Fruit fly (Drosophila melanogaster): Measurements from ENCODE around the gene Acsf3.

The Acsf3 gene

dm6 chrX:7307478-7308200 is 21.2 kb upstream of the Acsf3 start, which contains the start of gene brk (continued):
- TF ChIP-seq CG7271 (tag; optimal IDR thresholded peaks at IDR 0.05), result peak; percentile 39
- no peak for TF ChIP-seq pum (GFP tag; optimal IDR thresholded peaks at IDR 0.05)
- no peak for TF ChIP-seq tgo (GFP tag; IDR thresholded peaks at IDR 0.05)
- no peak for TF ChIP-seq E2f1 (GFP tag; IDR thresholded peaks at IDR 0.05)
- no peak for TF ChIP-seq Bteb2 (GFP tag; optimal IDR thresholded peaks at IDR 0.05)
- peak; percentile 80 for TF ChIP-seq CG10321 (GFP tag; IDR thresholded peaks at IDR 0.05)
- TF ChIP-seq Oaz (GFP tag; IDR thresholded peaks at IDR 0.05), result no peak
- TF ChIP-seq CG8281 (tag; optimal IDR thresholded peaks at IDR 0.05), result no peak
- peak; percentile 96 for TF ChIP-seq CG6175 (GFP tag; IDR thresholded peaks at IDR 0.05)
- peak; percentile 84 for TF ChIP-seq Jarid2 (GFP tag; optimal IDR thresholded peaks at IDR 0.05)
- TF ChIP-seq CG3847 (GFP tag; IDR thresholded peaks at IDR 0.05), result no peak
- TF ChIP-seq CG4730 (GFP tag; IDR thresholded peaks at IDR 0.05), result no peak
- TF ChIP-seq Side (GFP tag; optimal IDR thresholded peaks at IDR 0.05), result peak; percentile 47
- TF ChIP-seq lov (optimal IDR thresholded peaks at IDR 0.05), result no peak
- TF ChIP-seq lov (GFP tag; IDR thresholded peaks at IDR 0.05), result peak; percentile 44; the same call in 1 of the 3 replicates
- peak; percentile 98 for TF ChIP-seq sr (GFP tag; IDR thresholded peaks at IDR 0.05)
- TF ChIP-seq tna (GFP tag; IDR thresholded peaks at IDR 0.05; ENCODE audit: partially characterized antibody), result no peak
- no peak for TF ChIP-seq CG10565 (GFP tag; optimal IDR thresholded peaks at IDR 0.05)
- TF ChIP-seq CG13424 (tag; optimal IDR thresholded peaks at IDR 0.05), result no peak
- no peak for TF ChIP-seq dmrt99B (tag; optimal IDR thresholded peaks at IDR 0.05)
- TF ChIP-seq lbe (GFP tag; optimal IDR thresholded peaks at IDR 0.05), result peak; percentile 2
- TF ChIP-seq Hsf (GFP tag; optimal IDR thresholded peaks at IDR 0.05), result no peak
- TF ChIP-seq cg (GFP tag; optimal IDR thresholded peaks at IDR 0.05), result peak; percentile 99
- no peak for TF ChIP-seq CG17802 (tag; optimal IDR thresholded peaks at IDR 0.05)
- TF ChIP-seq ftz-f1 (GFP tag; optimal IDR thresholded peaks at IDR 0.05), result peak; percentile 37
- 0 out of 2 replicates have a peak, but pooled peaks have one; percentile 18 for TF ChIP-seq CG1024 (GFP tag; IDR thresholded peaks at IDR 0.05)
- peak; percentile 27 for TF ChIP-seq CG10543 (GFP tag; optimal IDR thresholded peaks at IDR 0.05)
- TF ChIP-seq CG8478 (optimal IDR thresholded peaks at IDR 0.05), result peak; percentile 98
- peak; percentile 91 for TF ChIP-seq sens (GFP tag)
- peak; percentile 44; the same call in 1 of the 3 replicates for TF ChIP-seq ci (GFP tag; IDR thresholded peaks at IDR 0.05)
- TF ChIP-seq pho (GFP tag; optimal IDR thresholded peaks at IDR 0.05), result no peak
- no peak for TF ChIP-seq Bdp1 (GFP tag; optimal IDR thresholded peaks at IDR 0.05)
- TF ChIP-seq chn (GFP tag; optimal IDR thresholded peaks at IDR 0.05), result peak; percentile 73
- peak; percentile 86 for TF ChIP-seq D (optimal IDR thresholded peaks at IDR 0.05)
- TF ChIP-seq D (GFP tag; optimal IDR thresholded peaks at IDR 0.05), result no peak
- TF ChIP-seq vfl (GFP tag; optimal IDR thresholded peaks at IDR 0.05), result no peak
- TF ChIP-seq bbx (GFP tag; IDR thresholded peaks at IDR 0.05; ENCODE audit: partially characterized antibody), result peak; percentile 45; the same call in 1 of the 2 replicates
- peak; percentile 90 for TF ChIP-seq CG12769 (tag; optimal IDR thresholded peaks at IDR 0.05)
- TF ChIP-seq yki (optimal IDR thresholded peaks at IDR 0.05), result peak; percentile 88
- no peak; the same call in 1 of the 2 replicates for TF ChIP-seq hbn (GFP tag; IDR thresholded peaks at IDR 0.05; ENCODE audit: partially characterized antibody)
- TF ChIP-seq Xrp1 (GFP tag; IDR thresholded peaks at IDR 0.05), result no peak
- TF ChIP-seq Hr51 (GFP tag; optimal IDR thresholded peaks at IDR 0.05), result no peak
- TF ChIP-seq Meics (GFP tag; optimal IDR thresholded peaks at IDR 0.05), result no peak
- peak; percentile 91 for TF ChIP-seq CG4707 (GFP tag; optimal IDR thresholded peaks at IDR 0.05)
- peak; percentile 93 for TF ChIP-seq CG1832 (GFP tag; optimal IDR thresholded peaks at IDR 0.05)
- TF ChIP-seq CG4424 (GFP tag; optimal IDR thresholded peaks at IDR 0.05), result no peak
- TF ChIP-seq CG30431 (GFP tag; optimal IDR thresholded peaks at IDR 0.05), result no peak
- no peak for TF ChIP-seq Sry-δ (GFP tag; optimal IDR thresholded peaks at IDR 0.05)
- no peak for TF ChIP-seq CG14014 (GFP tag; IDR thresholded peaks at IDR 0.05)
- TF ChIP-seq seq (GFP tag; IDR thresholded peaks at IDR 0.05), result no peak
- TF ChIP-seq CG10654 (GFP tag; optimal IDR thresholded peaks at IDR 0.05), result no peak
